Fruit fly (Drosophila melanogaster): ENCODE data around the gene per.
A peak's percentile ranks its signal among the peaks of the same experiment; 100 is the strongest.

Gene per

DNA sequence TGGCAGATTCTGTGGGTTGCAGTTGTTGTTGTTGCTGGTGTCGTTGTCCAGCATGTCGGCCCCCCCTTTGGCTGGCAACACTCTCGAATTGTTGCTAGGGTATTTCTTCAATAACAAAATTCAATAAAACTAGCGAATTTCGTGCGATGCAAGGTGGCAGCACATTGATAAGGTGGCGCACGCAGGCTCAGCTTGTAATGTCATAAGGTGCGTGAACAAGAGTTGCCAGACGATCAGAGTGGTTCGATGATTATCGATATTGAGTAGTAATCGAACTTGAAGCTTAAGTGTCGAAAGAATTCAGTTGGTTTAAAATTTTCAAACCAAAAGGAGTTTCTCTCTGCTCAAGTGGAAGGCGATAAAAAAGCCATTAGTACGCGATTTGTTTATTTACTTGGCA lies 34.7 kb downstream of the per start, which contains the start of gene CG2701 (continued):
- TF ChIP-seq CG17612 (GFP tag; IDR thresholded peaks at IDR 0.05): no peak
- peak; percentile 60 for TF ChIP-seq nerfin-2 (GFP tag; IDR thresholded peaks at IDR 0.05; ENCODE audit: partially characterized antibody)
- TF ChIP-seq zen2 (GFP tag; IDR thresholded peaks at IDR 0.05; ENCODE audit: partially characterized antibody): peak; percentile 49; the same call in 1 of the 3 replicates
- peak; percentile 35 for TF ChIP-seq mam (GFP tag; optimal IDR thresholded peaks at IDR 0.05)
- TF ChIP-seq CG6654 (GFP tag; optimal IDR thresholded peaks at IDR 0.05): no peak
- TF ChIP-seq Pdp1 (GFP tag; optimal IDR thresholded peaks at IDR 0.05): peak in 1 of 2 experiments; percentile 76
- no peak for TF ChIP-seq CG13424 (tag; optimal IDR thresholded peaks at IDR 0.05)
- peak; percentile 74; the same call in 2 of the 3 replicates for TF ChIP-seq Opbp (GFP tag; IDR thresholded peaks at IDR 0.05; ENCODE audit: partially characterized antibody)
- peak; percentile 59; the same call in 2 of the 3 replicates for TF ChIP-seq CG7963 (GFP tag; IDR thresholded peaks at IDR 0.05; ENCODE audit: partially characterized antibody)
- no peak for TF ChIP-seq CG3065 (GFP tag; optimal IDR thresholded peaks at IDR 0.05)
- TF ChIP-seq CG6813 (GFP tag; optimal IDR thresholded peaks at IDR 0.05): no peak
- no peak for TF ChIP-seq CG12155 (GFP tag; optimal IDR thresholded peaks at IDR 0.05)
- no peak for TF ChIP-seq fd96Cb (tag; optimal IDR thresholded peaks at IDR 0.05)
- no peak for TF ChIP-seq CG17361 (GFP tag; IDR thresholded peaks at IDR 0.05)
- peak; percentile 17; the same call in 1 of the 2 replicates for TF ChIP-seq Xrp1 (GFP tag; IDR thresholded peaks at IDR 0.05)
- no peak for TF ChIP-seq CG9727 (GFP tag; optimal IDR thresholded peaks at IDR 0.05)
- peak; percentile 43 for TF ChIP-seq CG2120 (GFP tag; optimal IDR thresholded peaks at IDR 0.05)
- TF ChIP-seq jumu (GFP tag; optimal IDR thresholded peaks at IDR 0.05): peak; percentile 25
- no peak for TF ChIP-seq HLHmδ (GFP tag; optimal IDR thresholded peaks at IDR 0.05)
- TF ChIP-seq Ets97D (GFP tag; optimal IDR thresholded peaks at IDR 0.05): peak; percentile 56
- TF ChIP-seq CG9797 (GFP tag; optimal IDR thresholded peaks at IDR 0.05): peak; percentile 8
- TF ChIP-seq CG31224 (GFP tag; IDR thresholded peaks at IDR 0.05): no peak
- TF ChIP-seq Dp (GFP tag; optimal IDR thresholded peaks at IDR 0.05): peak; percentile 69
- TF ChIP-seq repo (GFP tag; optimal IDR thresholded peaks at IDR 0.05): no peak
- TF ChIP-seq CG14860 (GFP tag; IDR thresholded peaks at IDR 0.05; ENCODE audit: partially characterized antibody): peak; percentile 64
- TF ChIP-seq NC2α (GFP tag; optimal IDR thresholded peaks at IDR 0.05): no peak
- TF ChIP-seq jing (GFP tag; optimal IDR thresholded peaks at IDR 0.05): no peak
- TF ChIP-seq Med (GFP tag): peak; percentile 88
- TF ChIP-seq tap (tag; optimal IDR thresholded peaks at IDR 0.05): no peak
- peak; percentile 9 for TF ChIP-seq CG10267 (tag; optimal IDR thresholded peaks at IDR 0.05)
- TF ChIP-seq crp (GFP tag; optimal IDR thresholded peaks at IDR 0.05): peak in 1 of 2 experiments; percentile 18
- TF ChIP-seq CG34224 (GFP tag; IDR thresholded peaks at IDR 0.05; ENCODE audit: partially characterized antibody): peak; percentile 75
- no peak for TF ChIP-seq CG10274 (GFP tag; optimal IDR thresholded peaks at IDR 0.05)
- no peak for TF ChIP-seq slou (GFP tag; optimal IDR thresholded peaks at IDR 0.05)
- TF ChIP-seq hbn (GFP tag; IDR thresholded peaks at IDR 0.05; ENCODE audit: partially characterized antibody): peak; percentile 56; the same call in 1 of the 2 replicates
- peak; percentile 79 for TF ChIP-seq bbx (GFP tag; IDR thresholded peaks at IDR 0.05; ENCODE audit: partially characterized antibody)
- TF ChIP-seq Gug (GFP tag; IDR thresholded peaks at IDR 0.05): peak; percentile 13; the same call in 1 of the 4 replicates
- no peak for TF ChIP-seq CkIIα-i1 (GFP tag; IDR thresholded peaks at IDR 0.05)
- peak; percentile 11 for TF ChIP-seq HLH54F (GFP tag; optimal IDR thresholded peaks at IDR 0.05)
- peak; percentile 18 for TF ChIP-seq CG9609 (GFP tag; optimal IDR thresholded peaks at IDR 0.05)
- no peak for TF ChIP-seq exex (tag; optimal IDR thresholded peaks at IDR 0.05)
- no peak for TF ChIP-seq Hr78 (GFP tag; optimal IDR thresholded peaks at IDR 0.05)
- TF ChIP-seq Doc3 (GFP tag; IDR thresholded peaks at IDR 0.05; ENCODE audit: partially characterized antibody): peak; percentile 31; the same call in 1 of the 3 replicates
- no peak for TF ChIP-seq CG5180 (GFP tag; optimal IDR thresholded peaks at IDR 0.05)
- peak; percentile 24 for TF ChIP-seq mirr (GFP tag; optimal IDR thresholded peaks at IDR 0.05)
- peak; percentile 54; the same call in 2 of the 3 replicates for TF ChIP-seq vnd (GFP tag; IDR thresholded peaks at IDR 0.05; ENCODE audit: partially characterized antibody)
- peak; percentile 92 for TF ChIP-seq Dref (GFP tag; IDR thresholded peaks at IDR 0.05)
- TF ChIP-seq Neu2 (GFP tag; optimal IDR thresholded peaks at IDR 0.05; ENCODE audit: borderline replicate concordance): peak; percentile 78

Data from whole organism, embryonic.